Worm (Caenorhabditis elegans) whole organism, L1 larva: ENCODE results near the gene natc-1.

Experiments used
- C04F5.9 ChIP-seq: sonication (generic microtip); optimal IDR thresholded peaks from 2 replicates; lab custom pipeline; 2016; ENCODE audit warnings: missing genetic modification characterization, missing compliant biosample characterization
- C16A3.4 ChIP-seq: fragments of 150-350 bp; optimal IDR thresholded peaks from 2 replicates; lab custom pipeline; 2014; ENCODE audit warnings: missing biosample characterization, missing genetic modification characterization
- F16B12.6 ChIP-seq: fragments of 150-350 bp; optimal IDR thresholded peaks from 2 replicates; lab custom pipeline; 2014; ENCODE audit warnings: missing biosample characterization, missing genetic modification characterization
- Y116A8C.19 ChIP-seq: sonication (generic microtip); optimal IDR thresholded peaks from 2 replicates; lab custom pipeline; 2016; ENCODE audit warnings: missing compliant biosample characterization, missing genetic modification characterization, borderline replicate concordance
- aha-1 ChIP-seq: fragments of 150-350 bp; optimal IDR thresholded peaks from 2 replicates; lab custom pipeline; 2014; ENCODE audit warnings: missing biosample characterization, missing genetic modification characterization
- ama-1 ChIP-seq: fragments of 150-350 bp; optimal IDR thresholded peaks from 2 replicates; lab custom pipeline; 2014
- blmp-1 ChIP-seq: fragments of 150-350 bp; optimal IDR thresholded peaks from 2 replicates; lab custom pipeline; 2014; ENCODE audit warnings: missing biosample characterization, missing genetic modification characterization
- ceh-8 ChIP-seq: fragments of 200-800 bp; sonication (Bioruptor generic); optimal IDR thresholded peaks from 2 replicates; lab custom pipeline; 2018; ENCODE audit warnings: mild to moderate bottlenecking, missing genetic modification characterization, moderate library complexity, missing compliant biosample characterization
- ceh-82 ChIP-seq, 3 experiments: fragments of 150-350 bp in 1 of 3; sonication (generic microtip) in 2 of 3; optimal IDR thresholded peaks; 2 replicates each; lab custom pipeline; 2014 to 2017; ENCODE audit warnings: missing biosample characterization in 3 of 3, missing genetic modification characterization in 3 of 3
- dsc-1 ChIP-seq: sonication (generic microtip); optimal IDR thresholded peaks from 2 replicates; lab custom pipeline; 2016; ENCODE audit warnings: mild to moderate bottlenecking, missing genetic modification characterization, missing compliant biosample characterization
- efl-1 ChIP-seq, 4 experiments: fragments of 150-350 bp; optimal IDR thresholded peaks in 3 of 4; peaks in 1 of 4; 1 replicate in 1 of 4; 2 replicates in 3 of 4; lab custom pipeline; 2014; ENCODE audit warnings: missing biosample characterization in 2 of 4, missing genetic modification characterization in 2 of 4, missing genetic modification reagents in 2 of 4
- egl-13 ChIP-seq: sonication (generic microtip); optimal IDR thresholded peaks from 2 replicates; lab custom pipeline; 2016; ENCODE audit warnings: missing genotype, missing genetic modification reagents, missing genetic modification characterization, missing compliant biosample characterization
- elt-2 ChIP-seq: sonication (generic microtip); optimal IDR thresholded peaks from 2 replicates; lab custom pipeline; 2016; ENCODE audit warnings: missing genetic modification characterization, mild to moderate bottlenecking, inconsistent platforms, missing compliant biosample characterization, missing genetic modification reagents
- elt-3 ChIP-seq, 6 experiments: fragments of 150-350 bp in 1 of 6; sonication (generic microtip); optimal IDR thresholded peaks; 2 replicates each; lab custom pipeline; 2017 to 2018; ENCODE audit warnings: missing biosample characterization in 6 of 6, missing genetic modification characterization in 6 of 6, inconsistent platforms in 1 of 6
- ets-5 ChIP-seq: fragments of 200-800 bp; sonication (Bioruptor generic); IDR thresholded peaks from 2 replicates; pipeline ENCODE4 v1.3.6; 2022; ENCODE audit warnings: missing genetic modification characterization, missing compliant biosample characterization
- fkh-10 ChIP-seq: sonication (generic microtip); optimal IDR thresholded peaks from 2 replicates; lab custom pipeline; 2017; ENCODE audit warnings: missing biosample characterization, missing genetic modification reagents, missing genetic modification characterization
- fkh-8 ChIP-seq: sonication (generic microtip); optimal IDR thresholded peaks from 2 replicates; lab custom pipeline; 2016; ENCODE audit warnings: mild to moderate bottlenecking, missing genetic modification characterization, missing compliant biosample characterization
- hlh-17 ChIP-seq: fragments of 200-800 bp; sonication (Bioruptor generic); optimal IDR thresholded peaks from 2 replicates; lab custom pipeline; 2018; ENCODE audit warnings: missing genetic modification characterization, mild to moderate bottlenecking, missing compliant biosample characterization, moderate library complexity, borderline replicate concordance
- hlh-4 ChIP-seq: sonication (generic microtip); optimal IDR thresholded peaks from 2 replicates; lab custom pipeline; 2016; ENCODE audit warnings: mild to moderate bottlenecking, missing genetic modification characterization, missing compliant biosample characterization
- hpl-2 ChIP-seq: fragments of 150-350 bp; optimal IDR thresholded peaks from 2 replicates; lab custom pipeline; 2014; ENCODE audit warnings: missing biosample characterization, missing genetic modification reagents, missing genetic modification characterization
- irx-1 ChIP-seq: sonication (generic microtip); optimal IDR thresholded peaks from 2 replicates; lab custom pipeline; 2016; ENCODE audit warnings: missing genetic modification characterization, missing compliant biosample characterization
- isw-1 ChIP-seq: fragments of 200-800 bp; sonication (Bioruptor generic); IDR thresholded peaks from 2 replicates; pipeline ENCODE4 v1.3.6; 2022; ENCODE audit warnings: missing genetic modification characterization, missing compliant biosample characterization
- jun-1 ChIP-seq: fragments of 150-350 bp; optimal IDR thresholded peaks from 2 replicates; lab custom pipeline; 2014; ENCODE audit warnings: missing biosample characterization, missing genetic modification reagents, missing genetic modification characterization
- lin-13 ChIP-seq: fragments of 150-350 bp; optimal IDR thresholded peaks from 2 replicates; lab custom pipeline; 2014; ENCODE audit warnings: missing biosample characterization, missing genetic modification reagents, missing genetic modification characterization
- lin-35 ChIP-seq, 2 experiments: fragments of 150-350 bp; optimal IDR thresholded peaks; 2 replicates each; lab custom pipeline; 2014; ENCODE audit warnings: missing biosample characterization in 2 of 2, missing genetic modification characterization in 2 of 2, missing genetic modification reagents in 2 of 2
- mdl-1 ChIP-seq, 2 experiments: fragments of 150-350 bp; optimal IDR thresholded peaks; 2 replicates each; lab custom pipeline; 2014 to 2017; ENCODE audit warnings: missing biosample characterization in 2 of 2, missing genetic modification characterization in 2 of 2, inconsistent platforms in 1 of 2
- mef-2 ChIP-seq: fragments of 150-350 bp; optimal IDR thresholded peaks from 2 replicates; lab custom pipeline; 2014; ENCODE audit warnings: missing biosample characterization, missing genetic modification characterization
- nhr-47 ChIP-seq: sonication (generic microtip); optimal IDR thresholded peaks from 2 replicates; lab custom pipeline; 2016; ENCODE audit warnings: mild to moderate bottlenecking, missing genetic modification characterization, moderate library complexity, missing compliant biosample characterization
- nhr-71 ChIP-seq: sonication (generic microtip); optimal IDR thresholded peaks from 2 replicates; lab custom pipeline; 2016; ENCODE audit warnings: mild to moderate bottlenecking, missing genetic modification characterization, moderate library complexity, missing compliant biosample characterization
- nhr-77 ChIP-seq: fragments of 150-350 bp; optimal IDR thresholded peaks from 2 replicates; lab custom pipeline; 2014; ENCODE audit warnings: missing biosample characterization, missing genetic modification characterization
- nhr-90 ChIP-seq: sonication (generic microtip); optimal IDR thresholded peaks from 2 replicates; lab custom pipeline; 2016; ENCODE audit warnings: mild to moderate bottlenecking, missing genetic modification characterization, missing compliant biosample characterization; ENCODE audit not compliant: poor library complexity
- pag-3 ChIP-seq: sonication (generic microtip); optimal IDR thresholded peaks from 2 replicates; lab custom pipeline; 2017; ENCODE audit warnings: missing genetic modification characterization, mild to moderate bottlenecking, missing compliant biosample characterization, antibody characterized with exemption, borderline replicate concordance; ENCODE audit not compliant: insufficient read depth
- rnt-1 ChIP-seq: sonication (generic microtip); optimal IDR thresholded peaks from 2 replicates; lab custom pipeline; 2016; ENCODE audit warnings: mild to moderate bottlenecking, missing genetic modification characterization, moderate library complexity, missing compliant biosample characterization
- snpc-4 ChIP-seq: fragments of 150-350 bp; optimal IDR thresholded peaks from 2 replicates; lab custom pipeline; 2014; ENCODE audit warnings: missing biosample characterization, missing genetic modification characterization
- snu-23 ChIP-seq: sonication (generic microtip); optimal IDR thresholded peaks from 2 replicates; lab custom pipeline; 2016; ENCODE audit warnings: missing genetic modification characterization, missing compliant biosample characterization
- sox-4 ChIP-seq: sonication (generic microtip); optimal IDR thresholded peaks from 2 replicates; lab custom pipeline; 2016; ENCODE audit warnings: missing genetic modification characterization, missing compliant biosample characterization
- sptf-1 ChIP-seq: fragments of 150-350 bp; optimal IDR thresholded peaks from 2 replicates; lab custom pipeline; 2014; ENCODE audit warnings: missing biosample characterization, missing genetic modification characterization
- sup-37 ChIP-seq: fragments of 200-800 bp; sonication (Bioruptor generic); optimal IDR thresholded peaks from 2 replicates; lab custom pipeline; 2018; ENCODE audit warnings: mild to moderate bottlenecking, missing genetic modification characterization, missing compliant biosample characterization
- unc-130 ChIP-seq: fragments of 150-350 bp; optimal IDR thresholded peaks from 2 replicates; lab custom pipeline; 2017; ENCODE audit warnings: missing biosample characterization, missing genetic modification characterization, inconsistent platforms
- unc-86 ChIP-seq: sonication (generic microtip); optimal IDR thresholded peaks from 2 replicates; lab custom pipeline; 2016; ENCODE audit warnings: missing genetic modification characterization, missing compliant biosample characterization
- unc-98 ChIP-seq: fragments of 200-800 bp; sonication (Bioruptor generic); IDR thresholded peaks from 2 replicates; pipeline ENCODE4 v1.3.6; 2022; ENCODE audit warnings: missing genetic modification characterization, missing compliant biosample characterization
- vab-15 ChIP-seq: sonication (generic microtip); optimal IDR thresholded peaks from 2 replicates; lab custom pipeline; 2017; ENCODE audit warnings: missing genotype, mild to moderate bottlenecking, missing genetic modification characterization, missing compliant biosample characterization
- xbp-1 ChIP-seq: sonication (generic microtip); optimal IDR thresholded peaks from 2 replicates; lab custom pipeline; 2016; ENCODE audit warnings: missing genetic modification characterization, missing compliant biosample characterization
- ztf-4 ChIP-seq: fragments of 150-350 bp; optimal IDR thresholded peaks from 2 replicates; lab custom pipeline; 2014; ENCODE audit warnings: missing biosample characterization, missing genetic modification characterization

The natc-1 gene

ce11 chrV:8494260-8494939, 32.2 kb downstream of the natc-1 start, which contains the start of gene pxn-1:
TSS of gene pxn-1 (plus strand) at chrV:8494889.
- TF ChIP-seq blmp-1 (tag; lab: Kevin White, UChicago) (peak; percentile 53), nhr-77 (no peak), nhr-90 (tag; lab: Kevin White, UChicago) (no peak), hlh-17 (GFP tag; lab: Kevin White, UChicago) (no peak), dsc-1 (tag; lab: Kevin White, UChicago) (no peak), jun-1 (tag; lab: Kevin White, UChicago) (no peak)

- TF ChIP-seq lin-13 (GFP tag; lab: Kevin White, UChicago) (no peak), unc-130 (tag; lab: Kevin White, UChicago) (no peak), ceh-82 (tag; optimal IDR thresholded peaks at IDR 0.05; lab: Kevin White, UChicago) (no peak), mdl-1 (tag; optimal IDR thresholded peaks at IDR 0.05; lab: Kevin White, UChicago) (no peak), F16B12.6 (tag; lab: Kevin White, UChicago) (no peak), sptf-1 (tag; lab: Kevin White, UChicago) (no peak), mef-2 (tag; lab: Kevin White, UChicago) (no peak), nhr-90 (tag; lab: Kevin White, UChicago) (no peak), xbp-1 (tag; lab: Kevin White, UChicago) (no peak)
Measured at ce11 chrV:8495106-8495505, 32.9 kb downstream of the natc-1 start.

- TF ChIP-seq jun-1 (tag; lab: Kevin White, UChicago): no peak
- peak in 1 of 2 experiments; percentile 29 for TF ChIP-seq lin-35 (GFP tag; optimal IDR thresholded peaks at IDR 0.05; lab: Kevin White, UChicago)
- TF ChIP-seq snu-23 (GFP tag; lab: Kevin White, UChicago): peak; percentile 3
- no peak for TF ChIP-seq nhr-71 (tag; lab: Kevin White, UChicago)
- no peak for TF ChIP-seq nhr-47 (tag; lab: Kevin White, UChicago)
- TF ChIP-seq egl-13: no peak
- TF ChIP-seq nhr-77: no peak
- TF ChIP-seq unc-86 (tag; lab: Kevin White, UChicago): no peak
- TF ChIP-seq ceh-8 (GFP tag; lab: Kevin White, UChicago): no peak
- peak; percentile 29 for TF ChIP-seq rnt-1
- TF ChIP-seq hlh-4 (tag; lab: Kevin White, UChicago): no peak
- no peak for TF ChIP-seq C16A3.4 (tag; lab: Kevin White, UChicago)
- no peak for TF ChIP-seq elt-3 (tag; optimal IDR thresholded peaks at IDR 0.05; lab: Kevin White, UChicago)
- TF ChIP-seq hpl-2 (GFP tag; lab: Kevin White, UChicago): no peak
- TF ChIP-seq efl-1 (optimal IDR thresholded peaks at IDR 0.05; lab: Kevin White, UChicago): no peak
- TF ChIP-seq efl-1 (GFP tag; optimal IDR thresholded peaks at IDR 0.05 in 1 of 2; lab: Kevin White, UChicago): no peak
- TF ChIP-seq pag-3: no peak
- no peak for TF ChIP-seq fkh-8
- TF ChIP-seq fkh-10 (GFP tag; lab: Kevin White, UChicago): no peak
- TF ChIP-seq snpc-4 (tag; lab: Kevin White, UChicago): no peak
Measured at ce11 chrV:8495965-8496364, 33.8 kb downstream of the natc-1 start.

ce11 chrV:8499407-8499806, 37.2 kb downstream of the natc-1 start:
- TF ChIP-seq elt-2 (tag; lab: Kevin White, UChicago): no peak
- TF ChIP-seq irx-1 (tag; lab: Kevin White, UChicago): no peak
- no peak for TF ChIP-seq C04F5.9 (tag; lab: Kevin White, UChicago)
- no peak for TF ChIP-seq isw-1 (GFP tag; lab: Robert Waterston, UW)
- no peak for TF ChIP-seq nhr-71 (tag; lab: Kevin White, UChicago)
- no peak for TF ChIP-seq nhr-77
- TF ChIP-seq hlh-17 (GFP tag; lab: Kevin White, UChicago): no peak
- no peak for TF ChIP-seq sox-4 (tag; lab: Kevin White, UChicago)
- TF ChIP-seq vab-15 (tag; lab: Kevin White, UChicago): no peak
- TF ChIP-seq Y116A8C.19: no peak
- TF ChIP-seq unc-98 (GFP tag; lab: Robert Waterston, UW): no peak
- no peak for TF ChIP-seq rnt-1
- TF ChIP-seq hpl-2 (GFP tag; lab: Kevin White, UChicago): no peak
- TF ChIP-seq aha-1 (tag; lab: Kevin White, UChicago): no peak
- no peak for TF ChIP-seq ztf-4 (tag; lab: Kevin White, UChicago)
- no peak for TF ChIP-seq ama-1 (lab: Kevin White, UChicago)
- no peak for TF ChIP-seq sup-37 (GFP tag; lab: Kevin White, UChicago)
- no peak for TF ChIP-seq ets-5 (GFP tag; lab: Robert Waterston, UW)
- TF ChIP-seq snu-23 (GFP tag; lab: Kevin White, UChicago): no peak
- TF ChIP-seq, all 84 proteins: peak for 0
